Worm (Caenorhabditis elegans) whole organism, L4 larva: ENCODE results near the gene zip-12.

Experiments used
- D1046.2 ChIP-seq: fragments of 200-800 bp; sonication (Bioruptor generic); IDR thresholded peaks from 2 replicates; pipeline ENCODE4 v1.3.6; 2022; ENCODE audit warnings: missing genetic modification characterization, missing compliant biosample characterization
- F10B5.3 ChIP-seq: sonication (generic microtip); optimal IDR thresholded peaks from 2 replicates; lab custom pipeline; 2016; ENCODE audit warnings: mild to moderate bottlenecking, missing genetic modification characterization, missing compliant biosample characterization
- F26F4.8 ChIP-seq: fragments of 200-800 bp; sonication (Bioruptor generic); conservative IDR thresholded peaks from 2 replicates; pipeline ENCODE4 v1.3.6; 2022; ENCODE audit warnings: missing genetic modification characterization, missing compliant biosample characterization
- T26A8.4 ChIP-seq: fragments of 200-800 bp; sonication (Bioruptor generic); IDR thresholded peaks from 2 replicates; pipeline ENCODE4 v1.3.6; 2022; ENCODE audit warnings: missing genetic modification characterization, missing compliant biosample characterization
- Y48G9A.11 ChIP-seq: fragments of 200-800 bp; sonication (Bioruptor generic); IDR thresholded peaks from 2 replicates; pipeline ENCODE4 v1.3.6; 2022; ENCODE audit warnings: missing genetic modification reagents, missing genetic modification characterization, missing compliant biosample characterization
- ZK337.2 ChIP-seq: fragments of 200-800 bp; sonication (Bioruptor generic); IDR thresholded peaks from 2 replicates; pipeline ENCODE4 v1.3.6; 2022; ENCODE audit warnings: missing genetic modification reagents, missing genetic modification characterization, missing compliant biosample characterization
- aha-1 ChIP-seq: fragments of 150-350 bp; peaks from one replicate; lab custom pipeline; 2014; ENCODE audit warnings: missing biosample characterization, missing genetic modification characterization
- ama-1 ChIP-seq: fragments of 150-350 bp; optimal IDR thresholded peaks from 2 replicates; lab custom pipeline; 2014; ENCODE audit warnings: inconsistent platforms, mixed read lengths
- ceh-44 ChIP-seq: fragments of 200-800 bp; sonication (Bioruptor generic); IDR thresholded peaks from 2 replicates; pipeline ENCODE4 v1.3.6; 2022; ENCODE audit warnings: missing genetic modification reagents, missing genetic modification characterization, missing compliant biosample characterization
- ctbp-1 ChIP-seq: fragments of 200-800 bp; sonication (Bioruptor generic); IDR thresholded peaks from 2 replicates; pipeline ENCODE4 v1.3.6; 2022; ENCODE audit warnings: missing genetic modification reagents, missing genetic modification characterization, missing compliant biosample characterization
- daf-16 ChIP-seq, 3 experiments: sonication (generic microtip); optimal IDR thresholded peaks; 2 replicates each; lab custom pipeline; 2016 to 2017; ENCODE audit warnings: missing genetic modification characterization in 3 of 3, missing genetic modification reagents in 3 of 3, mild to moderate bottlenecking in 2 of 3, missing compliant biosample characterization in 2 of 3, missing biosample characterization in 1 of 3, moderate library complexity in 1 of 3
- dve-1 ChIP-seq: sonication (generic microtip); optimal IDR thresholded peaks from 2 replicates; lab custom pipeline; 2017; ENCODE audit warnings: antibody characterized with exemption, mild to moderate bottlenecking, missing genetic modification characterization, missing compliant biosample characterization; ENCODE audit not compliant: insufficient read depth
- fos-1 ChIP-seq: fragments of 150-350 bp; optimal IDR thresholded peaks from 2 replicates; lab custom pipeline; 2014; ENCODE audit warnings: missing biosample characterization, missing genetic modification characterization
- gei-8 ChIP-seq: fragments of 200-800 bp; sonication (Bioruptor generic); optimal IDR thresholded peaks from 2 replicates; lab custom pipeline; 2018; ENCODE audit warnings: mild to moderate bottlenecking, missing genetic modification characterization, missing compliant biosample characterization
- hif-1 ChIP-seq, 2 experiments: sonication (generic microtip); optimal IDR thresholded peaks; 2 replicates each; lab custom pipeline; 2016 to 2017; ENCODE audit warnings: missing compliant biosample characterization in 2 of 2, missing genetic modification characterization in 2 of 2, missing genetic modification reagents in 2 of 2, missing genotype in 2 of 2, mild to moderate bottlenecking in 1 of 2
- hlh-30 ChIP-seq: sonication (generic microtip); optimal IDR thresholded peaks from 2 replicates; lab custom pipeline; 2017; ENCODE audit warnings: antibody characterized with exemption, mild to moderate bottlenecking, missing genetic modification characterization, missing compliant biosample characterization; ENCODE audit not compliant: insufficient read depth
- hmg-1.1 ChIP-seq: fragments of 200-800 bp; sonication (Bioruptor generic); IDR thresholded peaks from 2 replicates; pipeline ENCODE4 v1.3.6; 2022; ENCODE audit warnings: missing genetic modification reagents, missing genetic modification characterization, missing compliant biosample characterization
- lin-13 ChIP-seq: fragments of 150-350 bp; optimal IDR thresholded peaks from 2 replicates; lab custom pipeline; 2014; ENCODE audit warnings: missing biosample characterization, missing genetic modification reagents, missing genetic modification characterization
- lin-15B ChIP-seq: fragments of 150-350 bp; sonication (generic microtip); optimal IDR thresholded peaks from 3 replicates; lab custom pipeline; 2014; ENCODE audit warnings: missing biosample characterization, missing genetic modification characterization
- lin-29 ChIP-seq: fragments of 200-800 bp; sonication (Bioruptor generic); IDR thresholded peaks from 2 replicates; pipeline ENCODE4 v1.3.6; 2022; ENCODE audit warnings: missing genetic modification reagents, missing genetic modification characterization, missing compliant biosample characterization
- lin-39 ChIP-seq: fragments of 150-350 bp; optimal IDR thresholded peaks from 2 replicates; lab custom pipeline; 2014; ENCODE audit warnings: missing biosample characterization, missing genetic modification reagents, missing genetic modification characterization
- lsy-2 ChIP-seq, 2 experiments: fragments of 150-350 bp in 1 of 2; sonication (generic microtip) in 1 of 2; optimal IDR thresholded peaks; 2 replicates each; lab custom pipeline; 2014 to 2017; ENCODE audit warnings: missing biosample characterization in 2 of 2, missing genetic modification characterization in 2 of 2
- madf-9 ChIP-seq: fragments of 200-800 bp; sonication (Bioruptor generic); conservative IDR thresholded peaks from 2 replicates; pipeline ENCODE4 v1.3.6; 2022; ENCODE audit warnings: missing genetic modification reagents, missing genetic modification characterization, missing compliant biosample characterization
- mes-2 ChIP-seq: sonication (generic microtip); optimal IDR thresholded peaks from 2 replicates; lab custom pipeline; 2016; ENCODE audit warnings: missing genotype, mild to moderate bottlenecking, missing genetic modification characterization, missing compliant biosample characterization; ENCODE audit not compliant: poor library complexity, severe bottlenecking
- nhr-11 ChIP-seq: fragments of 150-350 bp; optimal IDR thresholded peaks from 2 replicates; lab custom pipeline; 2014; ENCODE audit warnings: missing biosample characterization, missing genetic modification characterization
- nhr-111 ChIP-seq: fragments of 200-800 bp; sonication (Bioruptor generic); optimal IDR thresholded peaks from 2 replicates; lab custom pipeline; 2018; ENCODE audit warnings: mild to moderate bottlenecking, missing genetic modification characterization, missing compliant biosample characterization
- nhr-41 ChIP-seq: fragments of 200-800 bp; sonication (Bioruptor generic); IDR thresholded peaks from 2 replicates; pipeline ENCODE4 v1.3.6; 2022; ENCODE audit warnings: missing genetic modification reagents, missing genetic modification characterization, missing compliant biosample characterization
- nhr-6 ChIP-seq: fragments of 150-350 bp; optimal IDR thresholded peaks from 2 replicates; lab custom pipeline; 2014; ENCODE audit warnings: missing biosample characterization, missing genetic modification characterization
- nhr-76 ChIP-seq: fragments of 150-350 bp; optimal IDR thresholded peaks from 2 replicates; lab custom pipeline; 2014; ENCODE audit warnings: missing biosample characterization, missing genetic modification characterization
- saeg-2 ChIP-seq: fragments of 200-800 bp; sonication (Bioruptor generic); IDR thresholded peaks from 2 replicates; pipeline ENCODE4 v1.3.6; 2022; ENCODE audit warnings: missing genetic modification reagents, missing genetic modification characterization, missing compliant biosample characterization
- set-16 ChIP-seq: fragments of 200-800 bp; sonication (Bioruptor generic); IDR thresholded peaks from 2 replicates; pipeline ENCODE4 v1.3.6; 2022; ENCODE audit warnings: missing genetic modification reagents, missing genetic modification characterization, missing compliant biosample characterization
- spr-1 ChIP-seq: sonication (generic microtip); optimal IDR thresholded peaks from 2 replicates; lab custom pipeline; 2016; ENCODE audit warnings: mild to moderate bottlenecking, missing genetic modification characterization, missing compliant biosample characterization
- unc-62 ChIP-seq, 3 experiments: fragments of 150-350 bp in 1 of 3; sonication (generic microtip); optimal IDR thresholded peaks in 2 of 3; peaks in 1 of 3; 1 replicate in 1 of 3; 2 replicates in 2 of 3; lab custom pipeline; 2014 to 2017; ENCODE audit warnings: missing biosample characterization in 3 of 3, missing genetic modification characterization in 3 of 3, missing genetic modification reagents in 3 of 3, missing genotype in 1 of 3
- vab-7 ChIP-seq: fragments of 200-800 bp; sonication (Bioruptor generic); IDR thresholded peaks from 2 replicates; pipeline ENCODE4 v1.3.6; 2022; ENCODE audit warnings: missing genetic modification reagents, missing genetic modification characterization, missing compliant biosample characterization
- zfp-3 ChIP-seq: fragments of 200-800 bp; sonication (Bioruptor generic); conservative IDR thresholded peaks from 2 replicates; pipeline ENCODE4 v1.3.6; 2022; ENCODE audit warnings: missing genetic modification reagents, missing genetic modification characterization, missing compliant biosample characterization
- zip-2 ChIP-seq: fragments of 150-350 bp; optimal IDR thresholded peaks from 2 replicates; lab custom pipeline; 2014; ENCODE audit warnings: missing biosample characterization, missing genetic modification characterization
- ztf-7 ChIP-seq: fragments of 150-350 bp; optimal IDR thresholded peaks from 2 replicates; lab custom pipeline; 2014; ENCODE audit warnings: missing biosample characterization, missing genetic modification characterization

The zip-12 gene

ce11 chrIII:12359265-12359664 lies 31.6 kb downstream of the zip-12 start, which contains the start of gene Y75B8A.34:
Gene Y75B8A.34 (plus strand): TSS chrIII:12359565.
- no peak for TF ChIP-seq ZK337.2 (GFP tag; lab: Robert Waterston, UW)
- TF ChIP-seq F26F4.8 (GFP tag; lab: Robert Waterston, UW), result no peak
- no peak for TF ChIP-seq set-16
- TF ChIP-seq F10B5.3, result no peak
- no peak for TF ChIP-seq ztf-7 (tag; lab: Kevin White, UChicago)
- TF ChIP-seq daf-16 (GFP tag; optimal IDR thresholded peaks at IDR 0.05; lab: Kevin White, UChicago), result no peak
- TF ChIP-seq daf-16 (tag; optimal IDR thresholded peaks at IDR 0.05; lab: Kevin White, UChicago), result no peak
- no peak for TF ChIP-seq hmg-1.1
- no peak for TF ChIP-seq zfp-3 (GFP tag; lab: Robert Waterston, UW)
- TF ChIP-seq nhr-41 (GFP tag; lab: Robert Waterston, UW), result no peak
- no peak for TF ChIP-seq hlh-30 (tag; lab: Kevin White, UChicago)
- TF ChIP-seq zip-2, result no peak
- no peak for TF ChIP-seq lin-29 (GFP tag; lab: Robert Waterston, UW)
- TF ChIP-seq fos-1 (tag; lab: Kevin White, UChicago), result no peak
- TF ChIP-seq hif-1 (tag; optimal IDR thresholded peaks at IDR 0.05; lab: Kevin White, UChicago), result no peak
- TF ChIP-seq madf-9 (GFP tag; lab: Robert Waterston, UW), result no peak
- TF ChIP-seq T26A8.4 (GFP tag; lab: Robert Waterston, UW), result no peak

ce11 chrIII:12362942-12363341 lies 35.2 kb downstream of the zip-12 start:
- TF ChIP-seq Y48G9A.11 (GFP tag; lab: Robert Waterston, UW), result peak; percentile 79
- TF ChIP-seq, all 104 proteins: peak for 1; not testable (repeated sequence) for 103

ce11 chrIII:12363545-12363944 lies 35.8 kb downstream of the zip-12 start:
- TF ChIP-seq Y48G9A.11 (GFP tag; lab: Robert Waterston, UW), result peak; percentile 83

- TF ChIP-seq aha-1 (tag; lab: Kevin White, UChicago) (peak; percentile 91), Y48G9A.11 (GFP tag; lab: Robert Waterston, UW) (peak; percentile 38; the same call in 1 of the 2 replicates), dve-1 (tag; lab: Kevin White, UChicago) (peak; percentile 32), ctbp-1 (no peak), lsy-2 (tag; optimal IDR thresholded peaks at IDR 0.05; lab: Kevin White, UChicago) (peak in 1 of 2 experiments; percentile 32), daf-16 (GFP tag; optimal IDR thresholded peaks at IDR 0.05; lab: Kevin White, UChicago) (no peak), daf-16 (tag; optimal IDR thresholded peaks at IDR 0.05; lab: Kevin White, UChicago) (peak; percentile 19), lin-39 (tag; lab: Kevin White, UChicago) (no peak), ama-1 (lab: Kevin White, UChicago) (peak; percentile 4)
Measured at ce11 chrIII:12366989-12367557, 39.4 kb downstream of the zip-12 start, which contains the start of gene Y75B8A.33. Gene Y75B8A.33 (minus strand): TSS chrIII:12367373.

ce11 chrIII:12367891-12368290 lies 40.2 kb downstream of the zip-12 start:
- no peak for TF ChIP-seq ztf-7 (tag; lab: Kevin White, UChicago)
- peak; percentile 60 for TF ChIP-seq set-16
- no peak for TF ChIP-seq lin-15B (tag; lab: Kevin White, UChicago)
- peak; percentile 18 for TF ChIP-seq mes-2 (tag; lab: Kevin White, UChicago)
- TF ChIP-seq nhr-76 (tag; lab: Kevin White, UChicago), result no peak

ce11 chrIII:12368462-12369306 lies 41.0 kb downstream of the zip-12 start, which contains the start of gene his-72:
Gene his-72 (minus strand): TSS chrIII:12369050.
- TF ChIP-seq fos-1 (tag; lab: Kevin White, UChicago), result no peak
- no peak for TF ChIP-seq lin-39 (tag; lab: Kevin White, UChicago)
- no peak for TF ChIP-seq D1046.2 (GFP tag; lab: Robert Waterston, UW)
- no peak for TF ChIP-seq zip-2
- TF ChIP-seq nhr-11 (tag; lab: Kevin White, UChicago), result peak; percentile 21
- no peak for TF ChIP-seq saeg-2 (GFP tag; lab: Robert Waterston, UW)
- peak in 1 of 2 experiments; percentile 34 for TF ChIP-seq unc-62 (GFP tag; optimal IDR thresholded peaks at IDR 0.05 in 1 of 2; lab: Kevin White, UChicago)
- TF ChIP-seq unc-62 (tag; optimal IDR thresholded peaks at IDR 0.05; lab: Kevin White, UChicago), result no peak
- peak; percentile 20 for TF ChIP-seq lin-13 (GFP tag; lab: Kevin White, UChicago)
- TF ChIP-seq spr-1 (tag; lab: Kevin White, UChicago), result no peak
- TF ChIP-seq nhr-111, result no peak
- no peak for TF ChIP-seq gei-8 (GFP tag; lab: Kevin White, UChicago)
- no peak for TF ChIP-seq ceh-44 (GFP tag; lab: Robert Waterston, UW)
- TF ChIP-seq vab-7, result no peak
- TF ChIP-seq nhr-6 (tag; lab: Kevin White, UChicago), result no peak
